Fruit fly (Drosophila melanogaster) whole organism, pupa: ENCODE data around the gene CG6216.
"Not testable (repeated sequence)": the region's sequence is repeated elsewhere in the genome, so short reads cannot be mapped to it uniquely, and the experiment has no call there.

ENCODE experiments used
- CG12605 ChIP-seq: fragments of 200-800 bp; sonication (Bioruptor generic); IDR thresholded peaks from 2 replicates; pipeline ENCODE4 v1.3.6; 2022; ENCODE audit warnings: missing biosample characterization, missing genetic modification characterization
- CG13204 ChIP-seq: fragments of 200-800 bp; sonication (Bioruptor generic); optimal IDR thresholded peaks from 2 replicates; lab custom pipeline; 2018; ENCODE audit warnings: missing biosample characterization, mild to moderate bottlenecking, missing genetic modification characterization, moderate library complexity
- CG15710 ChIP-seq: fragments of 200-800 bp; sonication (Bioruptor generic); optimal IDR thresholded peaks from 2 replicates; lab custom pipeline; 2018; ENCODE audit warnings: missing biosample characterization, mild to moderate bottlenecking, missing genetic modification characterization, moderate library complexity
- CG32121 ChIP-seq: fragments of 200-800 bp; sonication (Bioruptor generic); IDR thresholded peaks from 2 replicates; pipeline ENCODE4 v1.3.6; 2022; ENCODE audit warnings: missing biosample characterization, missing genetic modification characterization
- CG8301 ChIP-seq: fragments of 200-800 bp; sonication (Bioruptor generic); optimal IDR thresholded peaks from 2 replicates; lab custom pipeline; 2018; ENCODE audit warnings: missing biosample characterization, mild to moderate bottlenecking, missing genetic modification characterization
- CG9948 ChIP-seq: fragments of 200-800 bp; sonication (Bioruptor generic); optimal IDR thresholded peaks from 2 replicates; lab custom pipeline; 2018; ENCODE audit warnings: missing biosample characterization, mild to moderate bottlenecking, missing genetic modification characterization, moderate library complexity
- EcR ChIP-seq: fragments of 200-800 bp; sonication (Bioruptor generic); optimal IDR thresholded peaks from 3 replicates; lab custom pipeline; 2019; ENCODE audit warnings: missing biosample characterization, missing genetic modification characterization, mild to moderate bottlenecking, moderate library complexity, missing genetic modification reagents
- Pif1A ChIP-seq: fragments of 200-800 bp; sonication (Bioruptor generic); optimal IDR thresholded peaks from 3 replicates; lab custom pipeline; 2016; ENCODE audit warnings: missing biosample characterization, missing genetic modification characterization
- Pif1B ChIP-seq: fragments of 200-800 bp; sonication (Bioruptor generic); optimal IDR thresholded peaks from 3 replicates; lab custom pipeline; 2016; ENCODE audit warnings: missing biosample characterization, missing genetic modification characterization

- not testable (repeated sequence) for TF ChIP-seq Pif1A; CG9948 (tag; lab: Kevin White, UChicago); CG12605 (GFP tag; lab: Robert Waterston, UW); CG32121 (GFP tag; lab: Robert Waterston, UW); EcR (GFP tag; lab: Kevin White, UChicago); Pif1B (GFP tag; lab: Kevin White, UChicago); CG13204 (GFP tag; lab: Kevin White, UChicago); CG8301 (tag; lab: Kevin White, UChicago); CG15710
These were observed 15.7 kb downstream of the CG6216 start, which contains the start of gene CG14143 for dm6 chr3L:11134886-11135285.
